Worm (Caenorhabditis elegans): Measurements from ENCODE around the gene sma-4.

DNA sequence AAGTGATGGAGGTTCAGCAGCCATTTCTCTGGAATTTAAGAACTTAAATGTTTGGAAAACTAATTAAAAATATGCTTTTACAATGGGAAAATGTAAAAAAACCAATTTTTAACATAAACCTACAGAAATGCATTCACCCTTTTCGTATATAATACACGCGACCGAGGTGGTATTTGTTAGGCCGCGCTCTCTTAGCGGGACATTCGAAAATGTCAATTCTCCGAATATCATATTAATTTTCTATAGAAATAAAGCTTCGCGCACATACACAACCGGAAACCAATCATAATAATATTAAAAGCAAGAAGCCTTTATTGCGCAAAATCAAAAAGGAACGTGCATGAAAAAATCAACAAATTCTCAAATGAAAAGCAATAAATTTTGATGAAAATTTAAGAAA is 37.2 kb downstream of the sma-4 start, which contains the start of gene ddx-23:
- TF ChIP-seq cog-1 (tag; optimal IDR thresholded peaks at IDR 0.05) = no peak
- TF ChIP-seq flt-1 (GFP tag; IDR thresholded peaks at IDR 0.05) = no peak

All from whole organism, midembryonic.